Worm (Caenorhabditis elegans) whole organism, L1 larva: ENCODE results near the gene srh-105.

Experiments
- ama-1 ChIP-seq: fragments of 150-350 bp; optimal IDR thresholded peaks from 2 replicates; lab custom pipeline; 2014
- efl-1 ChIP-seq, 4 experiments: fragments of 150-350 bp; optimal IDR thresholded peaks in 3 of 4; peaks in 1 of 4; 1 replicate in 1 of 4; 2 replicates in 3 of 4; lab custom pipeline; 2014; ENCODE audit warnings: missing biosample characterization in 2 of 4, missing genetic modification characterization in 2 of 4, missing genetic modification reagents in 2 of 4
- elt-3 ChIP-seq, 6 experiments: fragments of 150-350 bp in 1 of 6; sonication (generic microtip); optimal IDR thresholded peaks; 2 replicates each; lab custom pipeline; 2017 to 2018; ENCODE audit warnings: missing biosample characterization in 6 of 6, missing genetic modification characterization in 6 of 6, inconsistent platforms in 1 of 6
- hlh-4 ChIP-seq: sonication (generic microtip); optimal IDR thresholded peaks from 2 replicates; lab custom pipeline; 2016; ENCODE audit warnings: mild to moderate bottlenecking, missing genetic modification characterization, missing compliant biosample characterization
- lin-13 ChIP-seq: fragments of 150-350 bp; optimal IDR thresholded peaks from 2 replicates; lab custom pipeline; 2014; ENCODE audit warnings: missing biosample characterization, missing genetic modification reagents, missing genetic modification characterization
- lsy-2 ChIP-seq, 2 experiments: fragments of 150-350 bp; optimal IDR thresholded peaks; 2 replicates each; lab custom pipeline; 2014; ENCODE audit warnings: missing biosample characterization in 2 of 2, missing genetic modification characterization in 2 of 2
- mab-9 ChIP-seq: fragments of 200-800 bp; sonication (Bioruptor generic); IDR thresholded peaks from 2 replicates; pipeline ENCODE4 v1.3.6; 2022; ENCODE audit warnings: missing genetic modification reagents, missing genetic modification characterization, missing compliant biosample characterization
- nhr-71 ChIP-seq: sonication (generic microtip); optimal IDR thresholded peaks from 2 replicates; lab custom pipeline; 2016; ENCODE audit warnings: mild to moderate bottlenecking, missing genetic modification characterization, moderate library complexity, missing compliant biosample characterization
- pax-3 ChIP-seq: fragments of 200-800 bp; sonication (Bioruptor generic); optimal IDR thresholded peaks from 2 replicates; lab custom pipeline; 2018; ENCODE audit warnings: mild to moderate bottlenecking, missing genetic modification characterization, moderate library complexity, missing compliant biosample characterization
- sup-37 ChIP-seq: fragments of 200-800 bp; sonication (Bioruptor generic); optimal IDR thresholded peaks from 2 replicates; lab custom pipeline; 2018; ENCODE audit warnings: mild to moderate bottlenecking, missing genetic modification characterization, missing compliant biosample characterization

srh-105 gene

DNA sequence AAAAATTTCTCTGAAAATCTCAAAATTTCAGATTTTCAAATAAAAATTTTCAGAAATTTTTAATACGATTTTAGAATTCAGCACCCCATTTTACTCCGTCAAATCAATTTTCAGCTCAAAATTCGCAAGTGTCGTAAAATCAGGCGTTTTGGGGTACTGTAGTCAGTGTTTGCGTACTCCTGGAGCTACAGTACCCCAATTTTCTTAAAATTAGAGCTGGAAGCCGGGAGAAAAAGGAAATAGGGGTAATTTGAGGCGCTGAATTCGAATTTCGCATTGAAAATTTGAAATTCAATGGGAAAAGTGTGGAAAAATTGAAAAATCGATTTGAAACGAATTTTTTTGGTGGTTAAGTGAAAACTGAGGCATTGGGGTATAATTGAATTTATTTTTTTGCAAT lies 47.8 kb downstream of the srh-105 start:
- TF ChIP-seq lin-13 (GFP tag; lab: Kevin White, UChicago) (no peak), lsy-2 (tag; optimal IDR thresholded peaks at IDR 0.05; lab: Kevin White, UChicago) (peak; percentile 21 to 69), pax-3 (tag; lab: Kevin White, UChicago) (no peak), ama-1 (lab: Kevin White, UChicago) (no peak), efl-1 (optimal IDR thresholded peaks at IDR 0.05; lab: Kevin White, UChicago) (no peak), efl-1 (GFP tag; optimal IDR thresholded peaks at IDR 0.05 in 1 of 2; lab: Kevin White, UChicago) (peak in 1 of 2 experiments; percentile 65)

DNA sequence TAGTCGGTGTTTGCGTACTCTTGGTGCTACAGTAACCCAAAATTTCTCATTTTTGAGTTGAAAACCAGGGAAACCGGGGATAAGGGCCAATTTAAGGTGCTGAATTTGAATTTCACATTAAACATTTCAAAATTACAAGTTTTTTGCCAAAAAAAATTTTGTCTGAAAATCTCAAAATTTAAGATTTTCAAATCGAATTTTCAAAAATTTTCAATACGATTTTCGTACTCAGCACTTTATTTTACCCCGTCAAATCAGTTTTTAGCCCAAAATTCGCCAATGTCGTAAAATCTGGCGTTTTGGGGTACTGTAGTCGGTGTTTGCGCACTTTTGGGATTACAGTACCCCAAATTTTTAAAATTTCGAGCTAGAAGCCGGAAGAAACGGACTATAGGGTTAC lies 48.3 kb downstream of the srh-105 start, which contains the start of gene W10D9.3:
W10D9.3 (minus strand) TSS at position 101 of the 400 bp plus-strand sequence.
- TF ChIP-seq hlh-4 (no peak), elt-3 (tag; optimal IDR thresholded peaks at IDR 0.05; lab: Kevin White, UChicago) (no peak), nhr-71 (tag; lab: Kevin White, UChicago) (no peak), sup-37 (GFP tag; lab: Kevin White, UChicago) (no peak), lsy-2 (tag; optimal IDR thresholded peaks at IDR 0.05; lab: Kevin White, UChicago) (no peak), mab-9 (GFP tag; lab: Robert Waterston, UW) (no peak)
